Worm (Caenorhabditis elegans) whole organism, L3 larva: ENCODE results near the gene F56D2.8.

Experiments used
- R02D3.7 ChIP-seq: fragments of 150-350 bp; optimal IDR thresholded peaks from 2 replicates; lab custom pipeline; 2014; ENCODE audit warnings: missing biosample characterization, missing genetic modification characterization
- aly-2 ChIP-seq: fragments of 150-350 bp; optimal IDR thresholded peaks from 2 replicates; lab custom pipeline; 2014; ENCODE audit warnings: missing biosample characterization, missing genetic modification characterization
- ama-1 ChIP-seq: fragments of 150-350 bp; optimal IDR thresholded peaks from 2 replicates; lab custom pipeline; 2018
- ceh-28 ChIP-seq: fragments of 150-350 bp; optimal IDR thresholded peaks from 2 replicates; lab custom pipeline; 2014; ENCODE audit warnings: missing biosample characterization, missing genetic modification reagents, missing genetic modification characterization
- daf-12 ChIP-seq: fragments of 150-350 bp; optimal IDR thresholded peaks from 2 replicates; lab custom pipeline; 2014; ENCODE audit warnings: missing biosample characterization, missing genetic modification reagents, missing genetic modification characterization
- egl-27 ChIP-seq: sonication (generic microtip); optimal IDR thresholded peaks from 4 replicates; lab custom pipeline; 2017; ENCODE audit warnings: missing biosample characterization, missing genetic modification reagents, missing genetic modification characterization
- egl-5 ChIP-seq: fragments of 150-350 bp; optimal IDR thresholded peaks from 2 replicates; lab custom pipeline; 2017; ENCODE audit warnings: missing biosample characterization, missing genetic modification reagents, missing genetic modification characterization, inconsistent platforms
- elt-2 ChIP-seq: sonication (generic microtip); optimal IDR thresholded peaks from 2 replicates; lab custom pipeline; 2016; ENCODE audit warnings: missing genetic modification reagents, mild to moderate bottlenecking, missing genetic modification characterization, missing compliant biosample characterization
- elt-3 ChIP-seq, 3 experiments: fragments of 150-350 bp in 1 of 3; sonication (generic microtip) in 2 of 3; optimal IDR thresholded peaks; 2 replicates in 2 of 3; 4 replicates in 1 of 3; lab custom pipeline; 2014 to 2017; ENCODE audit warnings: missing biosample characterization in 3 of 3, missing genetic modification characterization in 3 of 3
- eor-1 ChIP-seq, 2 experiments: fragments of 150-350 bp; optimal IDR thresholded peaks; 2 replicates each; lab custom pipeline; 2014 to 2018; ENCODE audit warnings: missing biosample characterization in 2 of 2, missing genetic modification characterization in 2 of 2
- hmg-11 ChIP-seq: sonication (generic microtip); optimal IDR thresholded peaks from 2 replicates; lab custom pipeline; 2016; ENCODE audit warnings: missing genetic modification characterization, missing compliant biosample characterization
- lin-15B ChIP-seq: fragments of 150-350 bp; optimal IDR thresholded peaks from 2 replicates; lab custom pipeline; 2014; ENCODE audit warnings: missing biosample characterization, missing genetic modification characterization
- lin-39 ChIP-seq: fragments of 150-350 bp; optimal IDR thresholded peaks from 2 replicates; lab custom pipeline; 2018; ENCODE audit warnings: missing biosample characterization, missing genetic modification reagents, missing genetic modification characterization
- lsy-12 ChIP-seq: sonication (generic microtip); optimal IDR thresholded peaks from 2 replicates; lab custom pipeline; 2016; ENCODE audit warnings: mild to moderate bottlenecking, missing genetic modification characterization, missing compliant biosample characterization
- mdl-1 ChIP-seq: fragments of 150-350 bp; optimal IDR thresholded peaks from 2 replicates; lab custom pipeline; 2014; ENCODE audit warnings: missing biosample characterization, missing genetic modification characterization
- mml-1 ChIP-seq: fragments of 150-350 bp; sonication (generic microtip); optimal IDR thresholded peaks from 3 replicates; lab custom pipeline; 2014; ENCODE audit warnings: missing biosample characterization, missing genetic modification characterization
- nfya-1 ChIP-seq: sonication (generic microtip); optimal IDR thresholded peaks from 2 replicates; lab custom pipeline; 2017; ENCODE audit warnings: missing genetic modification characterization, mild to moderate bottlenecking, missing compliant biosample characterization, antibody characterized with exemption, moderate library complexity; ENCODE audit not compliant: insufficient read depth
- nhr-11 ChIP-seq: fragments of 150-350 bp; optimal IDR thresholded peaks from 2 replicates; lab custom pipeline; 2014; ENCODE audit warnings: missing biosample characterization, missing genetic modification characterization
- nhr-12 ChIP-seq: fragments of 150-350 bp; optimal IDR thresholded peaks from 2 replicates; lab custom pipeline; 2014; ENCODE audit warnings: missing biosample characterization, missing genetic modification characterization
- nhr-23 ChIP-seq: fragments of 150-350 bp; optimal IDR thresholded peaks from 2 replicates; lab custom pipeline; 2014; ENCODE audit warnings: missing biosample characterization, missing genetic modification reagents, missing genetic modification characterization
- nhr-237 ChIP-seq: fragments of 150-350 bp; optimal IDR thresholded peaks from 2 replicates; lab custom pipeline; 2014; ENCODE audit warnings: missing biosample characterization, missing genetic modification characterization
- nhr-25 ChIP-seq: sonication (generic microtip); optimal IDR thresholded peaks from 2 replicates; lab custom pipeline; 2017; ENCODE audit warnings: missing biosample characterization, missing genetic modification characterization
- nhr-28 ChIP-seq: fragments of 150-350 bp; optimal IDR thresholded peaks from 2 replicates; lab custom pipeline; 2014; ENCODE audit warnings: missing biosample characterization, missing genetic modification characterization
- nhr-43 ChIP-seq: sonication (generic microtip); optimal IDR thresholded peaks from 2 replicates; lab custom pipeline; 2016; ENCODE audit warnings: mild to moderate bottlenecking, missing genetic modification characterization, missing compliant biosample characterization; ENCODE audit not compliant: poor library complexity, severe bottlenecking
- nhr-67 ChIP-seq: fragments of 150-350 bp; optimal IDR thresholded peaks from 2 replicates; lab custom pipeline; 2014; ENCODE audit warnings: missing biosample characterization, missing genetic modification characterization
- nhr-76 ChIP-seq: fragments of 150-350 bp; sonication (generic microtip); optimal IDR thresholded peaks from 5 replicates; lab custom pipeline; 2014; ENCODE audit warnings: missing biosample characterization, missing genetic modification characterization
- nhr-77 ChIP-seq: fragments of 150-350 bp; optimal IDR thresholded peaks from 2 replicates; lab custom pipeline; 2014; ENCODE audit warnings: missing biosample characterization, missing genetic modification characterization
- pha-4 ChIP-seq: fragments of 150-350 bp; optimal IDR thresholded peaks from 2 replicates; lab custom pipeline; 2014; ENCODE audit warnings: missing biosample characterization, missing genetic modification reagents, missing genetic modification characterization
- pqm-1 ChIP-seq: fragments of 150-350 bp; optimal IDR thresholded peaks from 2 replicates; lab custom pipeline; 2017; ENCODE audit warnings: missing biosample characterization, missing genetic modification characterization, inconsistent platforms
- tbx-2 ChIP-seq: sonication (generic microtip); optimal IDR thresholded peaks from 2 replicates; lab custom pipeline; 2016; ENCODE audit warnings: mild to moderate bottlenecking, missing genetic modification characterization, missing compliant biosample characterization
- unc-62 ChIP-seq: fragments of 150-350 bp; sonication (generic microtip); optimal IDR thresholded peaks from 4 replicates; lab custom pipeline; 2014; ENCODE audit warnings: missing biosample characterization, missing genetic modification reagents, missing genetic modification characterization
- zag-1 ChIP-seq: fragments of 150-350 bp; optimal IDR thresholded peaks from 2 replicates; lab custom pipeline; 2014; ENCODE audit warnings: missing biosample characterization, missing genetic modification characterization

The F56D2.8 gene

ce11 chrIII:5615675-5616074, 33.0 kb upstream of the F56D2.8 start:
- no peak for TF ChIP-seq nhr-67 (tag; lab: Kevin White, UChicago)
- TF ChIP-seq nfya-1 (tag; lab: Kevin White, UChicago), result peak; percentile 56

ce11 chrIII:5614648-5615047, 32.0 kb upstream of the F56D2.8 start, which contains the start of gene basl-1:
basl-1 (plus strand) TSS chrIII:5614948.
- no peak for TF ChIP-seq nhr-11 (tag; lab: Kevin White, UChicago)

ce11 chrIII:5611604-5612324, 29.1 kb upstream of the F56D2.8 start, which contains the start of gene bas-1:
bas-1 (plus strand) TSS chrIII:5612274.
- TF ChIP-seq elt-3 (tag; optimal IDR thresholded peaks at IDR 0.05; lab: Kevin White, UChicago), result no peak
- TF ChIP-seq eor-1 (tag; optimal IDR thresholded peaks at IDR 0.05; lab: Kevin White, UChicago), result no peak
- no peak for TF ChIP-seq nhr-28
- TF ChIP-seq R02D3.7 (tag; lab: Kevin White, UChicago), result no peak
- TF ChIP-seq nhr-76, result no peak
- no peak for TF ChIP-seq aly-2 (tag; lab: Kevin White, UChicago)
- no peak for TF ChIP-seq nhr-237 (tag; lab: Kevin White, UChicago)
- no peak for TF ChIP-seq ceh-28 (tag; lab: Kevin White, UChicago)
- TF ChIP-seq elt-2, result peak; percentile 34
- no peak for TF ChIP-seq egl-5 (tag; lab: Kevin White, UChicago)
- TF ChIP-seq nhr-67 (tag; lab: Kevin White, UChicago), result no peak
- TF ChIP-seq lin-15B (tag; lab: Kevin White, UChicago), result no peak
- no peak for TF ChIP-seq nhr-43 (tag; lab: Kevin White, UChicago)
- TF ChIP-seq daf-12, result no peak
- no peak for TF ChIP-seq zag-1
- TF ChIP-seq pqm-1, result peak; percentile 60
- TF ChIP-seq unc-62 (GFP tag; lab: Kevin White, UChicago), result no peak
- no peak for TF ChIP-seq nhr-12 (tag; lab: Kevin White, UChicago)
- TF ChIP-seq lin-39 (tag; lab: Kevin White, UChicago), result peak; percentile 6
- no peak for TF ChIP-seq tbx-2 (tag; lab: Kevin White, UChicago)
- no peak for TF ChIP-seq nhr-77
- TF ChIP-seq nhr-23 (tag; lab: Kevin White, UChicago), result no peak
- TF ChIP-seq nhr-25 (tag; lab: Kevin White, UChicago), result no peak
- no peak for TF ChIP-seq hmg-11
- TF ChIP-seq ama-1 (lab: Kevin White, UChicago), result no peak
- TF ChIP-seq, all 47 proteins: peak for 3

DNA sequence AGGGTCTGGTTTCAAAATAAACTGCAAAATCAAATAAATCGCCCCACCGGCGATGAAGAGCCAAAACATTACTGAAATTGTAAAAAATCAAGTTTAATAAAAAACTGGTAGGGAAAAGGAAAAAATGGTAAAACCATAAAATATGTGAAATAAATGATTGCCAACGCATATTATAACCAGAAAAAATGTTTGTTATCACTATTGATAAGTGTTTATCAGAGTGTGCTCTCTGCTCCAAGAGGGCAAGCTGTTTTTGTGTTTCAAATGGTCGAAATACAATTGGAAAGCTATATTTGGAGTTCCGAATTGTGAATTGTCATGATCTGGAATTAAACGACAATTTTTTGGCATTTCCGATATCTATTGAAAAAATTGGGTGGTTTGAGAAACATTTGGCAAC, 27.6 kb upstream of the F56D2.8 start, which contains the start of gene C05D2.8:
TSS of gene C05D2.8 (minus strand) at position 71 of the 400 bp plus-strand sequence.
- no peak for TF ChIP-seq mdl-1 (tag; lab: Kevin White, UChicago)
- peak; percentile 20 for TF ChIP-seq pqm-1
- peak; percentile 81 for TF ChIP-seq elt-2
- TF ChIP-seq ama-1 (lab: Kevin White, UChicago), result no peak

DNA sequence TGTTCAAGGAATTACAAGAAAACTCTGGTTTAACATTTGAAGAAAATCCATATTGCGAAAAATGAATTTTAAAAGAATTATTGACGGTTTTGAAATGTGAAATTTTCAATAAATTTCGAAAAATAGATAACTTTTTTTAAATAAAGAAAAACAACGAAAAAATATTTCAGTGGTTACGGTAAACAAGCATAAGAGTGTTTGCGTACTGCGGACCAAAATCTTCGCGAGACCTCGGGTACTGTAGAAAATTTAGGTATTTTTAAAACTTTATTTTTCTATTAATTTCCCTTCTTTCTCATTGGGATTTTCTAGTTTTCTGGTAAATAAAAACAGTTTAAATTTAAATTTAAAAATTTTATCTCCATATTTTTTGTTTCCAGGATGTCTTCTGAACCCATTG, 21.4 kb upstream of the F56D2.8 start, which contains the start of gene xnd-1:
TSS of gene xnd-1 (plus strand) at position 381 of the 400 bp plus-strand sequence.
- TF ChIP-seq egl-27 (no peak), eor-1 (tag; optimal IDR thresholded peaks at IDR 0.05; lab: Kevin White, UChicago) (no peak), egl-5 (tag; lab: Kevin White, UChicago) (no peak), elt-3 (tag; optimal IDR thresholded peaks at IDR 0.05; lab: Kevin White, UChicago) (no peak), elt-2 (no peak), nhr-23 (tag; lab: Kevin White, UChicago) (no peak), lsy-12 (no peak), nhr-25 (tag; lab: Kevin White, UChicago) (no peak), nhr-77 (no peak), nhr-12 (tag; lab: Kevin White, UChicago) (no peak), lin-39 (tag; lab: Kevin White, UChicago) (no peak), mml-1 (tag; lab: Kevin White, UChicago) (no peak), zag-1 (no peak), nfya-1 (tag; lab: Kevin White, UChicago) (no peak), nhr-11 (tag; lab: Kevin White, UChicago) (no peak), pha-4 (no peak)
